Fruit fly (Drosophila melanogaster): Measurements from ENCODE around the gene Raf.

Raf gene

dm6 chrX:2307564-2307963 is 12.3 kb downstream of the Raf start (continued):
- TF ChIP-seq Gsc (GFP tag; IDR thresholded peaks at IDR 0.05), result no peak
- TF ChIP-seq Rx (GFP tag; IDR thresholded peaks at IDR 0.05), result no peak
- no peak for TF ChIP-seq NfI (GFP tag; optimal IDR thresholded peaks at IDR 0.05)
- peak; percentile 67 for TF ChIP-seq cad (GFP tag; optimal IDR thresholded peaks at IDR 0.05)
- no peak for TF ChIP-seq CG17802 (tag; optimal IDR thresholded peaks at IDR 0.05)
- no peak for TF ChIP-seq vfl (GFP tag; optimal IDR thresholded peaks at IDR 0.05)
- no peak for TF ChIP-seq fd102C (GFP tag; optimal IDR thresholded peaks at IDR 0.05)
- TF ChIP-seq Xrp1 (GFP tag; IDR thresholded peaks at IDR 0.05), result no peak
- no peak for TF ChIP-seq scrt (GFP tag; optimal IDR thresholded peaks at IDR 0.05)
- TF ChIP-seq stwl (tag; optimal IDR thresholded peaks at IDR 0.05), result no peak
- TF ChIP-seq bcd (GFP tag; optimal IDR thresholded peaks at IDR 0.05), result no peak
- 0 out of 3 replicates have a peak, but pooled peaks have one; percentile 51 for TF ChIP-seq CG2199 (GFP tag; IDR thresholded peaks at IDR 0.05)
- TF ChIP-seq CG30431 (GFP tag; optimal IDR thresholded peaks at IDR 0.05), result no peak
- TF ChIP-seq CG15073 (GFP tag; optimal IDR thresholded peaks at IDR 0.05), result no peak
- no peak for TF ChIP-seq slou (GFP tag; optimal IDR thresholded peaks at IDR 0.05)
- no peak for TF ChIP-seq CG17328 (GFP tag; IDR thresholded peaks at IDR 0.05)
- no peak for TF ChIP-seq gce (GFP tag; IDR thresholded peaks at IDR 0.05)

dm6 chrX:2308403-2308965 is 13.2 kb downstream of the Raf start:
- TF ChIP-seq crol (GFP tag; IDR thresholded peaks at IDR 0.05), result peak; percentile 77
- peak; percentile 15; the same call in 1 of the 3 replicates for TF ChIP-seq ci (GFP tag; IDR thresholded peaks at IDR 0.05)
- TF ChIP-seq CG11696 (GFP tag; IDR thresholded peaks at IDR 0.05), result peak; percentile 72; the same call in 1 of the 2 replicates
- no peak for TF ChIP-seq Scr (GFP tag; IDR thresholded peaks at IDR 0.05; ENCODE audit: partially characterized antibody)
- peak; percentile 18 for TF ChIP-seq Med (GFP tag)
- peak; percentile 61 for TF ChIP-seq ac (GFP tag; optimal IDR thresholded peaks at IDR 0.05)
- no peak for TF ChIP-seq CG4328 (GFP tag; optimal IDR thresholded peaks at IDR 0.05)
- no peak for TF ChIP-seq CG8290 (GFP tag; optimal IDR thresholded peaks at IDR 0.05)
- TF ChIP-seq CG8290 (tag; optimal IDR thresholded peaks at IDR 0.05), result peak in 1 of 2 experiments; percentile 22
- peak; percentile 32 for TF ChIP-seq cg (GFP tag; optimal IDR thresholded peaks at IDR 0.05)

dm6 chrX:2317347-2317832 is 22.1 kb downstream of the Raf start:
- TF ChIP-seq Adf1 (GFP tag; IDR thresholded peaks at IDR 0.05) (peak; percentile 74), CG8944 (GFP tag; optimal IDR thresholded peaks at IDR 0.05) (no peak), CG16863 (GFP tag; optimal IDR thresholded peaks at IDR 0.05) (peak; percentile 11), chif (GFP tag; optimal IDR thresholded peaks at IDR 0.05) (no peak), grn (GFP tag; optimal IDR thresholded peaks at IDR 0.05) (peak; percentile 59), kni (GFP tag; optimal IDR thresholded peaks at IDR 0.05) (peak; percentile 77), abd-A (tag; optimal IDR thresholded peaks at IDR 0.05) (peak; percentile 0), CG33557 (GFP tag; optimal IDR thresholded peaks at IDR 0.05) (no peak), Hand (GFP tag; optimal IDR thresholded peaks at IDR 0.05) (peak; percentile 28), org-1 (GFP tag; optimal IDR thresholded peaks at IDR 0.05) (no peak), Hmx (GFP tag; optimal IDR thresholded peaks at IDR 0.05) (no peak), CG3163 (GFP tag; optimal IDR thresholded peaks at IDR 0.05) (peak; percentile 94), Bteb2 (GFP tag; optimal IDR thresholded peaks at IDR 0.05) (no peak), Fer3 (tag; optimal IDR thresholded peaks at IDR 0.05) (no peak), stwl (tag; optimal IDR thresholded peaks at IDR 0.05) (no peak), CG11695 (GFP tag; IDR thresholded peaks at IDR 0.05) (peak; percentile 36; the same call in 1 of the 3 replicates), H15 (GFP tag; IDR thresholded peaks at IDR 0.05) (no peak), NC2α (GFP tag; optimal IDR thresholded peaks at IDR 0.05) (no peak), CG15514 (GFP tag; optimal IDR thresholded peaks at IDR 0.05) (peak; percentile 48), sob (GFP tag; IDR thresholded peaks at IDR 0.05) (peak; percentile 28; the same call in 1 of the 2 replicates), danr (GFP tag; IDR thresholded peaks at IDR 0.05) (no peak), CG17385 (GFP tag; optimal IDR thresholded peaks at IDR 0.05) (peak; percentile 73), lilli (GFP tag; optimal IDR thresholded peaks at IDR 0.05) (no peak), run (tag; optimal IDR thresholded peaks at IDR 0.05) (no peak)
